Worm (Caenorhabditis elegans): Measurements from ENCODE around the gene gmap-2.

gmap-2 gene

ce11 chrX:12944661-12945060 lies 1.6 kb upstream of the gmap-2 start:
- TF ChIP-seq lsy-12 (tag; optimal IDR thresholded peaks at IDR 0.05) (no peak), pqm-1 (tag; optimal IDR thresholded peaks at IDR 0.05) (no peak)

DNA sequence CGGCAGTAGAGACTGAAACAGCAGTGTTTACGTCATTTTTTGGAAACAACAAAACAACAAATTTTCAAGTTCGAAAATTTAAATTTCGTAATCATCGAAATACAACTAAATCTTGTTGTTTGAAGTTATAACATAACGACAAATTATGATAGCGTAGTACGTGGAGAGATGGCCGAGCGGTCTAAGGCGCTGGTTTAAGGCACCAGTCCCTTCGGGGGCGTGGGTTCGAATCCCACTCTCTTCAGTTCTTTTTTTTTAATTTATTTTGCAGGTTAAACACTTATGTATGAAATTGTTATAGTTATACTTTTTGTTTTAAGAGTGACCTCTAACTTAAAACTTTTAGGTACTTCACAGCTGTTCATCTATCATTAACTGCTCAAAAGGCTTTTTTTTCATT lies 770 bp downstream of the gmap-2 start:
- TF ChIP-seq ZK546.5 (tag; optimal IDR thresholded peaks at IDR 0.05) (no peak), nhr-25 (tag; optimal IDR thresholded peaks at IDR 0.05) (peak; percentile 25), nhr-43 (tag; optimal IDR thresholded peaks at IDR 0.05; ENCODE audit: poor library complexity, severe bottlenecking) (peak; percentile 5)

DNA sequence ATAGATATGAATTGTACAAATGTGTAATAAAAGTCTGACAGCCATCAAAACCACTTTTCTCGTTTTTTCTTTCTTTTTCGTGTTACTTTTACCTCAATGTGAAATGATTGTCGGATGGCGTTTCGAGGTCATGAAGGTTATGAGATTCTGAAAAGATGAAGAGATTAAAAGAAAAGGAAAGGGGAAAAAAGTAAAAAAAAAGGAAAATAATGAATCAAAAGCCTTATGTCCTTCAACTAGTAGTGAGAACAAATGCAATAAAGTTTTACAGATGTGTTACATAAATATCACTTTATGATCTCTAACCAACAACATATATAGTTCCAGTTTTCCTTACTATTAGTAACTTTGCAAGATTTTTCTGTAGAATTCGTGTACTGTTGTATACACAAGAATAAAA lies 2.3 kb downstream of the gmap-2 start, which contains the start of gene gmap-3:
Gene gmap-3 (minus strand): TSS at position 148 of the 400 bp plus-strand sequence.
- TF ChIP-seq elt-2 (tag; optimal IDR thresholded peaks at IDR 0.05): no peak
- TF ChIP-seq ama-1 (optimal IDR thresholded peaks at IDR 0.05): no peak
- no peak for TF ChIP-seq nhr-12 (tag; optimal IDR thresholded peaks at IDR 0.05)
- peak; percentile 65 for TF ChIP-seq nhr-25 (tag; optimal IDR thresholded peaks at IDR 0.05)
- no peak for TF ChIP-seq pqm-1 (tag; optimal IDR thresholded peaks at IDR 0.05)

DNA sequence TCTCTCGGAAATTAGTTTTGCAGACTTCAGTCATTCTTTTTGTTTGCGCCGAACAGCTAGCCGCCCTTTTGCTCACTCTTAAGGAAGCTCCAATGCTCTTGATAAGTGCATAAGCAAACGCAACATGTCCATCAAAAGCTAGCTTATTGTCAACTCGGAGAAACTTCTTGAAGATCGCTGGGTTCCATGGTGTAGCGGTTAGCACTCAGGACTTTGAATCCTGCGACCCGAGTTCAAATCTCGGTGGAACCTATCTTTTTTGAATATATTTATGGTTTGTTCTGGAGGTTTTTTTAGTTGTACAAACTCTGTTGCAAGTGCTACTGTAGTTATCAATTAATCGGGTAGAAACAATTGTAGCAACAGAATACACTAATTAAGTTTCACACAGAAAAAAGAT lies 5.5 kb downstream of the gmap-2 start:
- TF ChIP-seq elt-3 (tag; optimal IDR thresholded peaks at IDR 0.05) (no peak), nhr-25 (tag; optimal IDR thresholded peaks at IDR 0.05) (no peak), eor-1 (tag; optimal IDR thresholded peaks at IDR 0.05) (no peak), nhr-76 (tag; optimal IDR thresholded peaks at IDR 0.05) (no peak), unc-39 (tag; optimal IDR thresholded peaks at IDR 0.05) (no peak), ceh-82 (tag; optimal IDR thresholded peaks at IDR 0.05) (no peak), nhr-67 (tag; optimal IDR thresholded peaks at IDR 0.05) (no peak), nfya-1 (tag; optimal IDR thresholded peaks at IDR 0.05; ENCODE audit: insufficient read depth) (no peak), ztf-4 (tag; optimal IDR thresholded peaks at IDR 0.05) (no peak), jun-1 (tag; optimal IDR thresholded peaks at IDR 0.05) (no peak), nhr-237 (tag; optimal IDR thresholded peaks at IDR 0.05) (no peak), ama-1 (optimal IDR thresholded peaks at IDR 0.05) (no peak)

DNA sequence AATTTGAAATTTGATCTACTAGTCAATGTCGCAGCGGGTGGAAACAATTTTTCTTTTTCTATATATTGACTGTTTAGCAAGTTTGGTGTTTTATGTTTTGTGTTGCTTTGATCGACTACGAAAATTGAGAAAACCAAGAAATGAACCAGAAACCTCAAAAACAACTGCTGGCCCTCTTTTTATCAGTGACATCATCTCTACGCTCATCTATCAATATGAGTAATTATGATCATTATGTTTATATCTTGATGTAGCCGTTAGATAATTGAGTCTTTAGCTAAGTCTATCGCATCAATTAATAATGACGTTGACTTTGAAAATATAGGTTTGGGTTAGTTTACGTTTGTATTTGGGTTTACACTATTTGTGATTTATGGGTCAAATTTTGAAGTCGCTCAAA lies 7.4 kb downstream of the gmap-2 start:
- no peak for TF ChIP-seq nhr-237 (tag; optimal IDR thresholded peaks at IDR 0.05)
- peak; percentile 65 for TF ChIP-seq elt-1 (tag; optimal IDR thresholded peaks at IDR 0.05)

- peak; percentile 80 for TF ChIP-seq nhr-25 (tag; optimal IDR thresholded peaks at IDR 0.05)
- peak; percentile 39 for TF ChIP-seq nhr-43 (tag; optimal IDR thresholded peaks at IDR 0.05; ENCODE audit: poor library complexity, severe bottlenecking)
- TF ChIP-seq skn-1 (tag; optimal IDR thresholded peaks at IDR 0.05): no peak
- no peak for TF ChIP-seq ceh-28 (tag; optimal IDR thresholded peaks at IDR 0.05)
- TF ChIP-seq ama-1 (optimal IDR thresholded peaks at IDR 0.05): peak; percentile 4
- no peak for TF ChIP-seq nhr-77 (tag; optimal IDR thresholded peaks at IDR 0.05)
- TF ChIP-seq nhr-23 (tag; optimal IDR thresholded peaks at IDR 0.05): peak; percentile 42
- TF ChIP-seq nfya-1 (tag; optimal IDR thresholded peaks at IDR 0.05; ENCODE audit: insufficient read depth): peak; percentile 31
These were observed 8.3 kb downstream of the gmap-2 start, which contains the start of gene gmap-1 for ce11 chrX:12934768-12935167. Gene gmap-1, minus strand, starts transcription at chrX:12934978.

ce11 chrX:12929961-12930360 lies 13.1 kb downstream of the gmap-2 start, which contains the start of gene C34E7.3:
Gene C34E7.3, plus strand, starts transcription at chrX:12930261.
- no peak for TF ChIP-seq eor-1 (tag; optimal IDR thresholded peaks at IDR 0.05)
- no peak for TF ChIP-seq unc-62 (GFP tag; optimal IDR thresholded peaks at IDR 0.05)
- TF ChIP-seq lsy-12 (tag; optimal IDR thresholded peaks at IDR 0.05): no peak
- no peak for TF ChIP-seq ceh-28 (tag; optimal IDR thresholded peaks at IDR 0.05)
- no peak for TF ChIP-seq jun-1 (tag; optimal IDR thresholded peaks at IDR 0.05)
- TF ChIP-seq mdl-1 (tag; optimal IDR thresholded peaks at IDR 0.05): no peak
- TF ChIP-seq egl-27 (tag; optimal IDR thresholded peaks at IDR 0.05): no peak
- TF ChIP-seq nhr-237 (tag; optimal IDR thresholded peaks at IDR 0.05): no peak
- no peak for TF ChIP-seq ceh-9 (tag; optimal IDR thresholded peaks at IDR 0.05)
- no peak for TF ChIP-seq ztf-4 (tag; optimal IDR thresholded peaks at IDR 0.05)
- TF ChIP-seq R02D3.7 (tag; optimal IDR thresholded peaks at IDR 0.05): no peak
- no peak for TF ChIP-seq nhr-12 (tag; optimal IDR thresholded peaks at IDR 0.05)

ce11 chrX:12928753-12929152 lies 14.3 kb downstream of the gmap-2 start:
- TF ChIP-seq elt-2 (tag; optimal IDR thresholded peaks at IDR 0.05): peak; percentile 1
- TF ChIP-seq pqm-1 (tag; optimal IDR thresholded peaks at IDR 0.05): peak; percentile 68
- TF ChIP-seq skn-1 (tag; optimal IDR thresholded peaks at IDR 0.05): no peak
- no peak for TF ChIP-seq snpc-4 (tag; optimal IDR thresholded peaks at IDR 0.05)

Measured in whole organism, L3 larva.